Worm (Caenorhabditis elegans) whole organism, young adult: ENCODE measurements around the gene T13A10.64.
"Not testable (repeated sequence)": the region's sequence is repeated elsewhere in the genome, so short reads cannot be mapped to it uniquely, and the experiment has no call there.

Experiments
- aptf-2 ChIP-seq: fragments of 200-800 bp; sonication (Bioruptor generic); conservative IDR thresholded peaks from 2 replicates; pipeline ENCODE4 v1.3.6; 2022; ENCODE audit warnings: missing genetic modification reagents, missing genetic modification characterization, missing compliant biosample characterization
- dpl-1 ChIP-seq: fragments of 150-350 bp; optimal IDR thresholded peaks from 2 replicates; lab custom pipeline; 2014; ENCODE audit warnings: missing biosample characterization, missing genetic modification reagents, missing genetic modification characterization
- ztf-26 ChIP-seq: sonication (generic microtip); optimal IDR thresholded peaks from 2 replicates; lab custom pipeline; 2017; ENCODE audit warnings: missing genetic modification characterization, missing compliant biosample characterization

DNA sequence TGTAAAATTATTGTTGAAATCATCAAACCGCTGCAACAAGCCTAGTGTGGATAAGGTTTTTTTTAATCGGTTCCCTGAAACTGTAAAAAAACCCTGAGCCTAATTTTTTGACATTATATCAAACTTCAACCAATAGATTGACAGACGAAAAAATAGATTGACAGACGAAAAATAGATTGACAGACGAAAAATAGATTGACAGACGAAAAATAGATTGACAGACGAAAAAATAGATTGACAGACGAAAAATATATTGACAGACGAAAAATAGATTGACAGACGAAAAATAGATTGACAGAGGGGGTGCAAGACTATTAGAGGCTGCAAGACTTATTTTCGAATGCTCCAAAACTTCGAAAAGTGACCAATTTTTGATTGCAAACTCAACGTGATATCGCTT is 44.8 kb upstream of the T13A10.64 start:
- not testable (repeated sequence) for TF ChIP-seq dpl-1 (GFP tag; lab: Kevin White, UChicago); aptf-2 (GFP tag; lab: Robert Waterston, UW); ztf-26 (tag; lab: Kevin White, UChicago)
